Fruit fly (Drosophila melanogaster): Measurements from ENCODE around the gene csw.

The csw gene

DNA sequence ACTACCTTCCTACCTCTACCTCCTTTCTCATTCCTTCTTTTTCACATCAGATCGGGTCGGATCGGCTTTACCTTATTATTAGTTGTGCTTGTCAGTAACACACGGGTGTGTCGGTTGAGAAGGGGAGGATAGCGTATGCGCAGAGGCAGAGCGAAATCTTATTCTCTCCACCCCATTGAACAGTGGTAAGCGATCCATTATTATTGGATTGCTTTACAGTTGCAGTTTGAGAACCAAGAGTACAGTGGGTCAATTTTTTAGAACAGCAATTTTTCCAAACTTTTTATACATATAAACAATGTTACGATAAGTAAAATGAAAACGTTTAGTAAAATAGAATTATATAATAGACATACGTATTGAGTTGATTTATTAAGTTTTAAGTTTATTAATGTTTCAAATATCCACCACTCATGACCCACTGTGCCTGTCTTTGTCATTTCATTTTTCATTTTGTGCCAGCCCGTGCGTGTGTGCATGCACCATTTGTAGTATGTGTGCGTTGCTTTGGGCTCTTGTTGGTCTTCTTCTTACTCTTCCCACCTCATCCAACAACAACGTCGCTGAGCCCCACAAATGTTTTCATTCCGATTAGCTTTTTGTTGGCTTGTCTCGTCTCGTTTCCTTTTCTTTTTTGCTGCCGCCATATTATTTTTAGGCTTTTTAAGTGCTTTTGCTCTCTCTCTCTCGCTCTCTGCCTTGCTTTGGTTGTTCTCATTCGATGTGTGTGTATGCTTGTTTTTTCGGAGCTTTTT lies 43.7 kb downstream of the csw start (continued):
- peak; percentile 97 for TF ChIP-seq chm (GFP tag; IDR thresholded peaks at IDR 0.05)
- TF ChIP-seq MTF-1 (GFP tag; optimal IDR thresholded peaks at IDR 0.05; ENCODE audit: borderline replicate concordance), result peak; percentile 98
- TF ChIP-seq C15 (GFP tag; IDR thresholded peaks at IDR 0.05), result peak; percentile 97
- TF ChIP-seq HLH4C (GFP tag; IDR thresholded peaks at IDR 0.05; ENCODE audit: partially characterized antibody), result peak; percentile 69; the same call in 2 of the 3 replicates
- TF ChIP-seq Bdp1 (GFP tag; optimal IDR thresholded peaks at IDR 0.05), result peak; percentile 87
- TF ChIP-seq pho (GFP tag; optimal IDR thresholded peaks at IDR 0.05), result peak; percentile 96
- peak; percentile 95 to 100 for TF ChIP-seq Hr51 (GFP tag; optimal IDR thresholded peaks at IDR 0.05)
- peak; percentile 92 for TF ChIP-seq CG17802 (tag; optimal IDR thresholded peaks at IDR 0.05)
- peak; percentile 98 for TF ChIP-seq jigr1 (GFP tag; IDR thresholded peaks at IDR 0.05)
- peak; percentile 92 for TF ChIP-seq jumu (GFP tag; optimal IDR thresholded peaks at IDR 0.05)
- TF ChIP-seq fd102C (GFP tag; optimal IDR thresholded peaks at IDR 0.05), result peak; percentile 97
- TF ChIP-seq CG31388 (GFP tag; optimal IDR thresholded peaks at IDR 0.05), result peak; percentile 97
- TF ChIP-seq CG30431 (GFP tag; optimal IDR thresholded peaks at IDR 0.05), result peak; percentile 98
- TF ChIP-seq MESR4 (GFP tag; optimal IDR thresholded peaks at IDR 0.05), result peak; percentile 58
- peak; percentile 98 for TF ChIP-seq CG4820 (GFP tag; optimal IDR thresholded peaks at IDR 0.05)
- peak; percentile 97 for TF ChIP-seq CG4707 (GFP tag; optimal IDR thresholded peaks at IDR 0.05)
- peak; percentile 97 for TF ChIP-seq ase (GFP tag; IDR thresholded peaks at IDR 0.05)
- TF ChIP-seq al (GFP tag; IDR thresholded peaks at IDR 0.05), result peak; percentile 99
- TF ChIP-seq Nf-YA (GFP tag; IDR thresholded peaks at IDR 0.05), result peak; percentile 97
- TF ChIP-seq ash1 (GFP tag; optimal IDR thresholded peaks at IDR 0.05), result peak; percentile 85
- TF ChIP-seq fu2 (GFP tag; optimal IDR thresholded peaks at IDR 0.05), result peak; percentile 93
- peak; percentile 96 for TF ChIP-seq dimm (GFP tag; IDR thresholded peaks at IDR 0.05)
- TF ChIP-seq CG8281 (tag; optimal IDR thresholded peaks at IDR 0.05), result peak; percentile 95
- peak; percentile 99 for TF ChIP-seq CG1233 (GFP tag; optimal IDR thresholded peaks at IDR 0.05)
- peak; percentile 99 for TF ChIP-seq Fer3 (tag; optimal IDR thresholded peaks at IDR 0.05)
- TF ChIP-seq Oli (tag; optimal IDR thresholded peaks at IDR 0.05), result peak; percentile 99
- TF ChIP-seq run (tag; optimal IDR thresholded peaks at IDR 0.05), result peak; percentile 99
- TF ChIP-seq gce (GFP tag; IDR thresholded peaks at IDR 0.05), result peak; percentile 97
- peak; percentile 98 for TF ChIP-seq Chrac-16 (GFP tag; optimal IDR thresholded peaks at IDR 0.05)
- TF ChIP-seq ara (GFP tag; IDR thresholded peaks at IDR 0.05), result peak; percentile 99
- peak; percentile 97 for TF ChIP-seq twi (tag; optimal IDR thresholded peaks at IDR 0.05)
- peak; percentile 15; the same call in 1 of the 2 replicates for TF ChIP-seq hbn (GFP tag; IDR thresholded peaks at IDR 0.05; ENCODE audit: partially characterized antibody)
- TF ChIP-seq ind (GFP tag; optimal IDR thresholded peaks at IDR 0.05), result peak; percentile 99
- 0 out of 2 replicates have a peak, but pooled peaks have one; percentile 5 for TF ChIP-seq amos (GFP tag; IDR thresholded peaks at IDR 0.05; ENCODE audit: partially characterized antibody)
- peak; percentile 96 for TF ChIP-seq CG32767 (GFP tag; IDR thresholded peaks at IDR 0.05)
- TF ChIP-seq CG11093 (GFP tag; IDR thresholded peaks at IDR 0.05), result peak; percentile 99
- peak; percentile 97 for TF ChIP-seq Vsx1 (GFP tag; optimal IDR thresholded peaks at IDR 0.05)
- TF ChIP-seq Stat92E (GFP tag; optimal IDR thresholded peaks at IDR 0.05), result peak in 1 of 3 experiments; percentile 98
- peak; percentile 99 for TF ChIP-seq lab (GFP tag; optimal IDR thresholded peaks at IDR 0.05)
- TF ChIP-seq salm (tag; optimal IDR thresholded peaks at IDR 0.05), result peak; percentile 99
- TF ChIP-seq CG31441 (GFP tag; IDR thresholded peaks at IDR 0.05), result peak; percentile 91
- TF ChIP-seq dan (GFP tag; IDR thresholded peaks at IDR 0.05), result peak; percentile 94
- peak; percentile 98 for TF ChIP-seq CG14710 (tag; optimal IDR thresholded peaks at IDR 0.05)
- peak; percentile 99 for TF ChIP-seq Asciz (GFP tag; optimal IDR thresholded peaks at IDR 0.05)
- TF ChIP-seq CG14441 (GFP tag; IDR thresholded peaks at IDR 0.05), result peak; percentile 98
- TF ChIP-seq Blimp-1 (GFP tag; optimal IDR thresholded peaks at IDR 0.05), result peak; percentile 98
- TF ChIP-seq CG12299 (tag; optimal IDR thresholded peaks at IDR 0.05), result peak; percentile 99
- peak; percentile 84 for TF ChIP-seq CG30020 (tag; optimal IDR thresholded peaks at IDR 0.05)

Data from whole organism, embryonic.